Worm (Caenorhabditis elegans) whole organism, L4/young adult: Measurements from ENCODE around the gene nmr-1.

Experiments
- W03F9.2 ChIP-seq: fragments of 150-350 bp; optimal IDR thresholded peaks from 2 replicates; lab custom pipeline; 2014; ENCODE audit warnings: missing biosample characterization, missing genetic modification characterization
- dao-5 ChIP-seq: sonication (generic microtip); optimal IDR thresholded peaks from 2 replicates; lab custom pipeline; 2016; ENCODE audit warnings: missing genotype, missing genetic modification characterization, moderate library complexity, missing compliant biosample characterization
- him-1 ChIP-seq: sonication (generic microtip); optimal IDR thresholded peaks from 2 replicates; lab custom pipeline; 2016; ENCODE audit warnings: missing genotype, missing genetic modification reagents, missing genetic modification characterization, missing compliant biosample characterization

DNA sequence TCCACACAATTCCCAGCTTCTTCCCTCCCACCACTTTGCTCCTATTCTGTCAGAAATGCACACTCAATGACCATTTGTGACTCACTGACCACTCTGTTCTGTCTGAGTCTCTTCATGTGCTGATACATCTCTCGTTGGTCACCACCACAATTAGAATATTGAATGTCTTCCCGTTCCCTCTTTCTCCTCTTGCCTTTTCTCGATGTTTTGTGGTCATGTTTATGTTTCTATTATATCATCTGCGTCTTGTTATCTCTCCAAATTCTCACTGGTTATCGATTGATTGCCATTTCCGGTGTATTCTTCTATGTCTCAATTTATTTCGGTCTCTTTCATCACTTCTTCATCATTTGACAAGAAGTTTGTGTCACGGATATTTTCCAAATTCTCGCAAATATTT lies 14.5 kb upstream of the nmr-1 start:
- TF ChIP-seq him-1 (tag; lab: Kevin White, UChicago) (no peak), W03F9.2 (tag; lab: Kevin White, UChicago) (no peak), dao-5 (no peak)
